Worm (Caenorhabditis elegans): ENCODE results near the gene clc-1.

DNA sequence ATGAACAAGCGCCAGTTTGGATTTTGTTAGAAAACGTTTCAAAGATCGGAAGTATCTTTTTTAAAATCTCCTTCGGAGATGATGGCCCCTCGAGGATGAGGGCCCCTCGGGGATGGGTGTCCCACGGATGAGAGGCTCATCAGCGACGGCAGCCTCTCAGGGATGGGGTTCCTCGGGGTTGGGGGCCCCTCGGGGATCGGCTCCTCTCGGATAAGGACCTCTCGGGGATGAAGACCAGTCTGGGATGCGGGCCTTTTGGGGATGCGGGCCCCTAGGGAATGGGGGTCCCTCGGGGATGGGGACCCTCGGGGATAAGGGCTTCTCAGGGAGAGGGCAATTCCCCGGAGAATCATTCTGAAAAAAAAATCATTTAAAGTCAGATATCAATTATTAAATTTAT is 3.1 kb downstream of the clc-1 start:
- TF ChIP-seq egl-27 (tag; optimal IDR thresholded peaks at IDR 0.05): no peak
- TF ChIP-seq snpc-4 (tag; optimal IDR thresholded peaks at IDR 0.05): no peak
- no peak for TF ChIP-seq pag-3 (tag; optimal IDR thresholded peaks at IDR 0.05; ENCODE audit: borderline replicate concordance, insufficient read depth)
- no peak for TF ChIP-seq unc-62 (GFP tag; optimal IDR thresholded peaks at IDR 0.05)
- TF ChIP-seq tlp-1 (tag; optimal IDR thresholded peaks at IDR 0.05): no peak
- TF ChIP-seq fkh-10 (GFP tag; optimal IDR thresholded peaks at IDR 0.05): no peak
- no peak for TF ChIP-seq ztf-11 (tag; optimal IDR thresholded peaks at IDR 0.05)
- no peak for TF ChIP-seq nhr-28 (tag; optimal IDR thresholded peaks at IDR 0.05)
- TF ChIP-seq unc-130 (tag; optimal IDR thresholded peaks at IDR 0.05): no peak
- no peak for TF ChIP-seq ztf-4 (tag; optimal IDR thresholded peaks at IDR 0.05)
- no peak for TF ChIP-seq sox-4 (tag; optimal IDR thresholded peaks at IDR 0.05)
- no peak for TF ChIP-seq skn-1 (tag; optimal IDR thresholded peaks at IDR 0.05)

Data from whole organism, L1 larva.